Worm (Caenorhabditis elegans) whole organism, L1 larva: ENCODE measurements around the gene nlp-56.

ENCODE experiments used
- C04F5.9 ChIP-seq: sonication (generic microtip); optimal IDR thresholded peaks from 2 replicates; lab custom pipeline; 2016; ENCODE audit warnings: missing genetic modification characterization, missing compliant biosample characterization
- C34B4.2 ChIP-seq: sonication (generic microtip); optimal IDR thresholded peaks from 2 replicates; lab custom pipeline; 2017; ENCODE audit warnings: mild to moderate bottlenecking, missing genetic modification characterization, missing compliant biosample characterization
- alr-1 ChIP-seq: fragments of 200-800 bp; sonication (Bioruptor generic); optimal IDR thresholded peaks from 2 replicates; lab custom pipeline; 2018; ENCODE audit warnings: borderline replicate concordance, mild to moderate bottlenecking, missing genetic modification characterization, missing compliant biosample characterization
- aly-2 ChIP-seq: fragments of 150-350 bp; optimal IDR thresholded peaks from 2 replicates; lab custom pipeline; 2014; ENCODE audit warnings: missing biosample characterization, missing genetic modification characterization
- ama-1 ChIP-seq: fragments of 150-350 bp; optimal IDR thresholded peaks from 2 replicates; lab custom pipeline; 2014
- ceh-63 ChIP-seq: fragments of 200-800 bp; sonication (Bioruptor generic); optimal IDR thresholded peaks from 2 replicates; lab custom pipeline; 2018; ENCODE audit warnings: mild to moderate bottlenecking, missing genetic modification characterization, missing compliant biosample characterization
- ceh-8 ChIP-seq: fragments of 200-800 bp; sonication (Bioruptor generic); optimal IDR thresholded peaks from 2 replicates; lab custom pipeline; 2018; ENCODE audit warnings: mild to moderate bottlenecking, missing genetic modification characterization, moderate library complexity, missing compliant biosample characterization
- ceh-82 ChIP-seq, 3 experiments: fragments of 150-350 bp in 1 of 3; sonication (generic microtip) in 2 of 3; optimal IDR thresholded peaks; 2 replicates each; lab custom pipeline; 2014 to 2017; ENCODE audit warnings: missing biosample characterization in 3 of 3, missing genetic modification characterization in 3 of 3
- ceh-90 ChIP-seq: sonication (generic microtip); optimal IDR thresholded peaks from 2 replicates; lab custom pipeline; 2016; ENCODE audit warnings: missing genetic modification characterization, missing compliant biosample characterization
- dsc-1 ChIP-seq: sonication (generic microtip); optimal IDR thresholded peaks from 2 replicates; lab custom pipeline; 2016; ENCODE audit warnings: mild to moderate bottlenecking, missing genetic modification characterization, missing compliant biosample characterization
- efl-1 ChIP-seq, 4 experiments: fragments of 150-350 bp; optimal IDR thresholded peaks in 3 of 4; peaks in 1 of 4; 1 replicate in 1 of 4; 2 replicates in 3 of 4; lab custom pipeline; 2014; ENCODE audit warnings: missing biosample characterization in 2 of 4, missing genetic modification characterization in 2 of 4, missing genetic modification reagents in 2 of 4
- egl-13 ChIP-seq: sonication (generic microtip); optimal IDR thresholded peaks from 2 replicates; lab custom pipeline; 2016; ENCODE audit warnings: missing genotype, missing genetic modification reagents, missing genetic modification characterization, missing compliant biosample characterization
- egl-27 ChIP-seq, 2 experiments: fragments of 150-350 bp in 1 of 2; sonication (generic microtip); optimal IDR thresholded peaks; 3 replicates each; lab custom pipeline; 2017 to 2018; ENCODE audit warnings: missing biosample characterization in 2 of 2, missing genetic modification characterization in 2 of 2, missing genetic modification reagents in 2 of 2
- elt-2 ChIP-seq: sonication (generic microtip); optimal IDR thresholded peaks from 2 replicates; lab custom pipeline; 2016; ENCODE audit warnings: missing genetic modification characterization, mild to moderate bottlenecking, inconsistent platforms, missing compliant biosample characterization, missing genetic modification reagents
- ets-5 ChIP-seq: fragments of 200-800 bp; sonication (Bioruptor generic); IDR thresholded peaks from 2 replicates; pipeline ENCODE4 v1.3.6; 2022; ENCODE audit warnings: missing genetic modification characterization, missing compliant biosample characterization
- fkh-4 ChIP-seq: sonication (generic microtip); optimal IDR thresholded peaks from 2 replicates; lab custom pipeline; 2016; ENCODE audit warnings: missing compliant biosample characterization, missing genetic modification characterization, borderline replicate concordance
- fkh-8 ChIP-seq: sonication (generic microtip); optimal IDR thresholded peaks from 2 replicates; lab custom pipeline; 2016; ENCODE audit warnings: mild to moderate bottlenecking, missing genetic modification characterization, missing compliant biosample characterization
- fos-1 ChIP-seq: fragments of 150-350 bp; optimal IDR thresholded peaks from 2 replicates; lab custom pipeline; 2014; ENCODE audit warnings: missing biosample characterization, missing genetic modification characterization
- grh-1 ChIP-seq: fragments of 200-800 bp; sonication (Bioruptor generic); IDR thresholded peaks from 2 replicates; pipeline ENCODE4 v1.3.6; 2022; ENCODE audit warnings: missing genetic modification reagents, missing genetic modification characterization, missing compliant biosample characterization
- hlh-17 ChIP-seq: fragments of 200-800 bp; sonication (Bioruptor generic); optimal IDR thresholded peaks from 2 replicates; lab custom pipeline; 2018; ENCODE audit warnings: missing genetic modification characterization, mild to moderate bottlenecking, missing compliant biosample characterization, moderate library complexity, borderline replicate concordance
- hlh-4 ChIP-seq: sonication (generic microtip); optimal IDR thresholded peaks from 2 replicates; lab custom pipeline; 2016; ENCODE audit warnings: mild to moderate bottlenecking, missing genetic modification characterization, missing compliant biosample characterization
- irx-1 ChIP-seq: sonication (generic microtip); optimal IDR thresholded peaks from 2 replicates; lab custom pipeline; 2016; ENCODE audit warnings: missing genetic modification characterization, missing compliant biosample characterization
- lin-13 ChIP-seq: fragments of 150-350 bp; optimal IDR thresholded peaks from 2 replicates; lab custom pipeline; 2014; ENCODE audit warnings: missing biosample characterization, missing genetic modification reagents, missing genetic modification characterization
- lin-39 ChIP-seq: fragments of 150-350 bp; optimal IDR thresholded peaks from 2 replicates; lab custom pipeline; 2014; ENCODE audit warnings: missing biosample characterization, missing genetic modification reagents, missing genetic modification characterization
- lsy-2 ChIP-seq, 2 experiments: fragments of 150-350 bp; optimal IDR thresholded peaks; 2 replicates each; lab custom pipeline; 2014; ENCODE audit warnings: missing biosample characterization in 2 of 2, missing genetic modification characterization in 2 of 2
- mdl-1 ChIP-seq, 2 experiments: fragments of 150-350 bp; optimal IDR thresholded peaks; 2 replicates each; lab custom pipeline; 2014 to 2017; ENCODE audit warnings: missing biosample characterization in 2 of 2, missing genetic modification characterization in 2 of 2, inconsistent platforms in 1 of 2
- mef-2 ChIP-seq: fragments of 150-350 bp; optimal IDR thresholded peaks from 2 replicates; lab custom pipeline; 2014; ENCODE audit warnings: missing biosample characterization, missing genetic modification characterization
- nhr-12 ChIP-seq: sonication (generic microtip); optimal IDR thresholded peaks from 2 replicates; lab custom pipeline; 2017; ENCODE audit warnings: missing biosample characterization, missing genetic modification characterization
- nhr-19 ChIP-seq: fragments of 200-800 bp; sonication (Bioruptor generic); conservative IDR thresholded peaks from 2 replicates; pipeline ENCODE4 v1.3.6; 2022; ENCODE audit warnings: missing genetic modification characterization, missing compliant biosample characterization
- nhr-28 ChIP-seq: fragments of 150-350 bp; optimal IDR thresholded peaks from 2 replicates; lab custom pipeline; 2014; ENCODE audit warnings: missing biosample characterization, missing genetic modification characterization
- nhr-71 ChIP-seq: sonication (generic microtip); optimal IDR thresholded peaks from 2 replicates; lab custom pipeline; 2016; ENCODE audit warnings: mild to moderate bottlenecking, missing genetic modification characterization, moderate library complexity, missing compliant biosample characterization
- nhr-77 ChIP-seq: fragments of 150-350 bp; optimal IDR thresholded peaks from 2 replicates; lab custom pipeline; 2014; ENCODE audit warnings: missing biosample characterization, missing genetic modification characterization
- nhr-90 ChIP-seq: sonication (generic microtip); optimal IDR thresholded peaks from 2 replicates; lab custom pipeline; 2016; ENCODE audit warnings: mild to moderate bottlenecking, missing genetic modification characterization, missing compliant biosample characterization; ENCODE audit not compliant: poor library complexity
- pag-3 ChIP-seq: sonication (generic microtip); optimal IDR thresholded peaks from 2 replicates; lab custom pipeline; 2017; ENCODE audit warnings: missing genetic modification characterization, mild to moderate bottlenecking, missing compliant biosample characterization, antibody characterized with exemption, borderline replicate concordance; ENCODE audit not compliant: insufficient read depth
- pax-3 ChIP-seq: fragments of 200-800 bp; sonication (Bioruptor generic); optimal IDR thresholded peaks from 2 replicates; lab custom pipeline; 2018; ENCODE audit warnings: mild to moderate bottlenecking, missing genetic modification characterization, moderate library complexity, missing compliant biosample characterization
- pqm-1 ChIP-seq: sonication (generic microtip); optimal IDR thresholded peaks from 3 replicates; lab custom pipeline; 2017; ENCODE audit warnings: missing biosample characterization, missing genetic modification characterization
- rnt-1 ChIP-seq: sonication (generic microtip); optimal IDR thresholded peaks from 2 replicates; lab custom pipeline; 2016; ENCODE audit warnings: mild to moderate bottlenecking, missing genetic modification characterization, moderate library complexity, missing compliant biosample characterization
- snpc-4 ChIP-seq: fragments of 150-350 bp; optimal IDR thresholded peaks from 2 replicates; lab custom pipeline; 2014; ENCODE audit warnings: missing biosample characterization, missing genetic modification characterization
- sox-4 ChIP-seq: sonication (generic microtip); optimal IDR thresholded peaks from 2 replicates; lab custom pipeline; 2016; ENCODE audit warnings: missing genetic modification characterization, missing compliant biosample characterization
- sup-37 ChIP-seq: fragments of 200-800 bp; sonication (Bioruptor generic); optimal IDR thresholded peaks from 2 replicates; lab custom pipeline; 2018; ENCODE audit warnings: mild to moderate bottlenecking, missing genetic modification characterization, missing compliant biosample characterization
- swsn-7 ChIP-seq: sonication (generic microtip); optimal IDR thresholded peaks from 2 replicates; lab custom pipeline; 2016; ENCODE audit warnings: missing genetic modification characterization, missing compliant biosample characterization
- unc-130 ChIP-seq: fragments of 150-350 bp; optimal IDR thresholded peaks from 2 replicates; lab custom pipeline; 2017; ENCODE audit warnings: missing biosample characterization, missing genetic modification characterization, inconsistent platforms
- unc-30 ChIP-seq: sonication (generic microtip); optimal IDR thresholded peaks from 2 replicates; lab custom pipeline; 2017; ENCODE audit warnings: missing biosample characterization, missing genetic modification characterization
- unc-62 ChIP-seq: fragments of 150-350 bp; optimal IDR thresholded peaks from 2 replicates; lab custom pipeline; 2014; ENCODE audit warnings: missing biosample characterization, missing genetic modification reagents, missing genetic modification characterization
- xbp-1 ChIP-seq: sonication (generic microtip); optimal IDR thresholded peaks from 2 replicates; lab custom pipeline; 2016; ENCODE audit warnings: missing genetic modification characterization, missing compliant biosample characterization
- zag-1 ChIP-seq: fragments of 150-350 bp; optimal IDR thresholded peaks from 2 replicates; lab custom pipeline; 2014; ENCODE audit warnings: missing biosample characterization, missing genetic modification characterization
- zip-4 ChIP-seq: fragments of 200-800 bp; sonication (Bioruptor generic); optimal IDR thresholded peaks from 2 replicates; lab custom pipeline; 2018; ENCODE audit warnings: mild to moderate bottlenecking, missing genetic modification characterization, moderate library complexity, missing compliant biosample characterization
- ztf-11 ChIP-seq, 2 experiments: sonication (generic microtip); optimal IDR thresholded peaks; 2 replicates each; lab custom pipeline; 2016 to 2017; ENCODE audit warnings: missing genetic modification characterization in 2 of 2, missing biosample characterization in 1 of 2, missing compliant biosample characterization in 1 of 2
- ztf-4 ChIP-seq: fragments of 150-350 bp; optimal IDR thresholded peaks from 2 replicates; lab custom pipeline; 2014; ENCODE audit warnings: missing biosample characterization, missing genetic modification characterization

The nlp-56 gene

DNA sequence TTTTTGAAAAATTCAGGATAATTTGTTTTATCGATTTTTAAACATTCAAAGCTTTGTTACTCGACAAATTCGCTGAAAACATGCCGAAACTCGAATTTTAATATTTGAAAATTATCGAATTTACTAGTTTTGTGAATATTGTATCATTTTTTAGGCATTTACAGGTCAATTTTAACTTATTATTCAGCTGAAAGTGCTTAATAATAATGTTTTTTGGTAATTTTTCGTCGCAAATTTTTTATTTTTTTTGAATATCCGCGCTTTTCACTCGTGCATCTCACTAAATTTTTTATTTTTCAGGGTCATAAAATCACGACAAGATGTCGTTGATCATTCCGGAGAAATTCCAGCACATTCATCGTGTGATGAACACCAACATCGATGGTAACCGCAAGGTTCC, 40.8 kb upstream of the nlp-56 start, which contains the start of gene rps-18:
Gene rps-18 (plus strand): TSS at position 301 of the 400 bp plus-strand sequence.
- TF ChIP-seq C34B4.2: no peak
- no peak for TF ChIP-seq nhr-12 (tag; lab: Kevin White, UChicago)
- TF ChIP-seq ztf-11 (tag; optimal IDR thresholded peaks at IDR 0.05; lab: Kevin White, UChicago): no peak
- no peak for TF ChIP-seq egl-13
- no peak for TF ChIP-seq pax-3
- no peak for TF ChIP-seq fkh-4 (tag; lab: Kevin White, UChicago)

DNA sequence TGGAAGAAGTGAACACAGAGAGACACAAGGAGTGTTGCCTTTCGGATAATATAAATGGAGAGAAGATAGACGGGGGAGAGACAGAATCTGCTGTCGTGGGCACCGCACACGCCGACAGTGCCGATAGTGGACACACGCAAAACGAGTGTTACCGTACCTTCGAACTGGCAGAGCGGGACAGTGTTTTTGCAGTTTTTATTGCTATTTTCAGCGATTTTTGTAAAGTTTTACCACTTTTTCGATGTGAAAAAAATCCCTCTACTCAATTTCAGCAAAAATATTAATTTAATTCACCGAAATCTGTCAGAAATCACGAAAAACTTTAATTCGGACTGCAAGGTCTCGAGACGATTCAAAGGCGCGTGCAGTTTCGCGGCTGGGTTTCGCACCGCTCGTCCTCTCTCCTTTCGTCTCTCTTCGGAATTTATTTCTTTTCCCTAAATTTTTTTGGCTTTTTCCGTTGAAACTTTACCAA, 40.4 kb upstream of the nlp-56 start, which contains the start of gene sec-61.A:
Gene sec-61.A (minus strand): TSS at position 387 of the 475 bp plus-strand sequence.
- TF ChIP-seq pqm-1 (tag; lab: Kevin White, UChicago) (no peak), irx-1 (tag; lab: Kevin White, UChicago) (peak; percentile 80), dsc-1 (peak; percentile 78), xbp-1 (peak; percentile 93), zip-4 (GFP tag; lab: Kevin White, UChicago) (peak; percentile 64), ceh-82 (tag; optimal IDR thresholded peaks at IDR 0.05; lab: Kevin White, UChicago) (peak in 2 of 3 experiments; percentile 34 to 47), ceh-8 (GFP tag; lab: Kevin White, UChicago) (no peak), efl-1 (optimal IDR thresholded peaks at IDR 0.05; lab: Kevin White, UChicago) (peak; percentile 79 to 87), efl-1 (GFP tag; optimal IDR thresholded peaks at IDR 0.05 in 1 of 2; lab: Kevin White, UChicago) (peak; percentile 66 to 93), unc-130 (tag; lab: Kevin White, UChicago) (peak; percentile 2), fos-1 (tag; lab: Kevin White, UChicago) (peak; percentile 39), nhr-90 (tag; lab: Kevin White, UChicago) (peak; percentile 85), hlh-17 (GFP tag; lab: Kevin White, UChicago) (no peak), elt-2 (tag; lab: Kevin White, UChicago) (peak; percentile 35), ets-5 (no peak), alr-1 (tag; lab: Kevin White, UChicago) (no peak), mef-2 (tag; lab: Kevin White, UChicago) (no peak), sox-4 (peak; percentile 59), nhr-71 (tag; lab: Kevin White, UChicago) (peak; percentile 93), unc-30 (no peak), rnt-1 (tag; lab: Kevin White, UChicago) (peak; percentile 34), ceh-63 (GFP tag; lab: Kevin White, UChicago) (no peak), mdl-1 (tag; optimal IDR thresholded peaks at IDR 0.05; lab: Kevin White, UChicago) (peak in 1 of 2 experiments; percentile 55), fkh-8 (tag; lab: Kevin White, UChicago) (peak; percentile 92), ama-1 (lab: Kevin White, UChicago) (no peak), lin-13 (GFP tag; lab: Kevin White, UChicago) (peak; percentile 60), sup-37 (peak; percentile 40), nhr-12 (tag; lab: Kevin White, UChicago) (no peak), zag-1 (tag; lab: Kevin White, UChicago) (no peak), ztf-11 (tag; optimal IDR thresholded peaks at IDR 0.05; lab: Kevin White, UChicago) (peak in 1 of 2 experiments; percentile 65), egl-13 (peak; percentile 63), egl-27 (tag; optimal IDR thresholded peaks at IDR 0.05; lab: Kevin White, UChicago) (peak in 1 of 2 experiments; percentile 27), snpc-4 (peak; percentile 51), nhr-28 (tag; lab: Kevin White, UChicago) (no peak), lsy-2 (tag; optimal IDR thresholded peaks at IDR 0.05; lab: Kevin White, UChicago) (peak; percentile 97 to 99), aly-2 (tag; lab: Kevin White, UChicago) (peak; percentile 57), nhr-19 (peak; percentile 73), ceh-90 (tag; lab: Kevin White, UChicago) (peak; percentile 50), unc-62 (no peak), swsn-7 (tag; lab: Kevin White, UChicago) (peak; percentile 84), C34B4.2 (peak; percentile 29), lin-39 (tag; lab: Kevin White, UChicago) (peak; percentile 45), C04F5.9 (tag; lab: Kevin White, UChicago) (peak; percentile 62), ztf-4 (tag; lab: Kevin White, UChicago) (no peak), hlh-4 (tag; lab: Kevin White, UChicago) (no peak), grh-1 (GFP tag; lab: Robert Waterston, UW) (peak; percentile 82), pag-3 (no peak), nhr-77 (peak; percentile 86)
